Worm (Caenorhabditis elegans): ENCODE results near the gene fbxa-55.

DNA sequence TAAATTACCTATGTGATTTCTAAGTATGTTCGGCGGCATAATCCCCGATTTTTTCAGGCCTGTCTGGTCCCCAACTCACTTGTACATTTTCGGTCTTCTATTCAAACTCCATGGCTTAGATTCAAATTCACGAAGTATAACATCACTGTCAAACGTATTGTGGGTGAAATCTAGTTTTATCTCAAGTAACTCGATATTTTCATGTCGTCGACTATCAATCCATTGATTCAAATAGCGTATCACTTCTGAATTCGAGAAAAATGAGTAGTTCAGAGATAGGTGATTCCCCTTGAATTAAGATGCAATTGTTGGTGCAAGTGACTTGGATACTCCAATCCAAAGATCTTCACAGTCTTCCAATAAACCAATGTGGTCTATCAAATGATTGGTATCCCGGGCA lies 28.8 kb upstream of the fbxa-55 start:
- TF ChIP-seq mab-5 (tag; optimal IDR thresholded peaks at IDR 0.05) (no peak), lin-13 (tag; optimal IDR thresholded peaks at IDR 0.05) (no peak), unc-62 (GFP tag; optimal IDR thresholded peaks at IDR 0.05) (no peak), mep-1 (tag; optimal IDR thresholded peaks at IDR 0.05) (no peak), nhr-12 (tag; optimal IDR thresholded peaks at IDR 0.05) (no peak), ces-1 (GFP tag; optimal IDR thresholded peaks at IDR 0.05) (no peak), ztf-11 (tag; optimal IDR thresholded peaks at IDR 0.05) (no peak), elt-3 (tag; optimal IDR thresholded peaks at IDR 0.05) (no peak)
